Fruit fly (Drosophila melanogaster): ENCODE results near the gene CG1024.

The CG1024 gene

DNA sequence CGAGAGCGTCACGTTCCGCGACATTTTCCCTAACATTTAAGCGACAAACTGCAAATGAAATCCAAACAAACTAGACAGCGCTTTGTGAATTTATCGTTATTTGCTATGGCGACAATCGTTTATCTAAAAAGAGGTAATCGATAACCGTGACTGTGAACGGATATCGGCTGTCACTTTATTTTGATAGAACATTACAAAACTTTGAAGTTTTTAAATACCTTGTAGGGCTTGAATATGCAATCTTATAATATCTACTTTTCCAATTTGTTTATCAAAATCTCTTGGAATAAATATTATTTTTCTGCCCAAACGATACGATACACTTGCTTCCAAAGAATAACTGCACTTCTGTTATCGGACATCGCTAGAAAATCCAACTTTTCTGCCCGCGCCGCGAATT, at the start of gene CG1024, which contains the start of gene TfIIFalpha:
CG1024 (minus strand) TSS at position 200 of the 400 bp plus-strand sequence.
TfIIFalpha (plus strand) TSS at position 339 of the 400 bp plus-strand sequence.
- TF ChIP-seq noc (tag; optimal IDR thresholded peaks at IDR 0.05) = no peak

DNA sequence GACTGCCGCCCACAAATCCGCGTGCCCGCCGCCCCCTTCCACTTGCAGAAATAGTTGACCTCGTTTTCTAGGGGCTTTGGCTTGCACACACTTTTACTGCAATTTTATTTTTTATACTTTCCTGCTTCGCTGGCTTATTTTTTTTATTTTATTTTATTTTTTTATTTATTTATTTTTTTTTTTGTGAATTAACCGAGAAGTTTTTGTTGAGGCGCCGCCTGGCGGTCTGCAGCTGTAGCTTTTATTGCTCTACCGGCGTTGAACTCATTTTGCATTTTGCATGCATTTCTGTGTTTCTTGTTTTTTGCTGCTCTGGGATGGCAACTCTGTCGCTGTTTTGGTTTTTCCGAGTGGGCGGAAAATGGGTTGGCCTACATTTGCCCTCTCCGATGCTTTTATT, 49.6 kb upstream of the CG1024 start:
- TF ChIP-seq noc (tag; optimal IDR thresholded peaks at IDR 0.05) = no peak

DNA sequence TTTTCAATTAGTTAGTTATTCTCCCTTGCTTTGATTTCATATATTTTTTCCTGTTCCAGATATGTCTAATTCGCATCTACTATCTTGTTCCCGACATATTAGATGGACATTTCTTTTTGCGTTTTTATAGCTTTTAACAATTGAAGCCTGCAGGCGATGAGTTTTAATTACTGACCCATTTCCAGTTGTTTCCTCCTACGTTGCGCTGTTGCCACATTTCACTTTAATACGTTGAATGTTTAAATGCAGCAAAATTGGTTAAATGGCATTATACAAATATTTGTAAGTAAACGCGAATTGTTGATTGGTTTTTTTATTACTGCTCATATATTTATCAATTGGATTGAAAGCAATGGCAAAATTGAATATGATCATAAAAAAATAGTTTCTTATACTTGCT, 48.8 kb upstream of the CG1024 start:
- no peak for TF ChIP-seq noc (tag; optimal IDR thresholded peaks at IDR 0.05)

DNA sequence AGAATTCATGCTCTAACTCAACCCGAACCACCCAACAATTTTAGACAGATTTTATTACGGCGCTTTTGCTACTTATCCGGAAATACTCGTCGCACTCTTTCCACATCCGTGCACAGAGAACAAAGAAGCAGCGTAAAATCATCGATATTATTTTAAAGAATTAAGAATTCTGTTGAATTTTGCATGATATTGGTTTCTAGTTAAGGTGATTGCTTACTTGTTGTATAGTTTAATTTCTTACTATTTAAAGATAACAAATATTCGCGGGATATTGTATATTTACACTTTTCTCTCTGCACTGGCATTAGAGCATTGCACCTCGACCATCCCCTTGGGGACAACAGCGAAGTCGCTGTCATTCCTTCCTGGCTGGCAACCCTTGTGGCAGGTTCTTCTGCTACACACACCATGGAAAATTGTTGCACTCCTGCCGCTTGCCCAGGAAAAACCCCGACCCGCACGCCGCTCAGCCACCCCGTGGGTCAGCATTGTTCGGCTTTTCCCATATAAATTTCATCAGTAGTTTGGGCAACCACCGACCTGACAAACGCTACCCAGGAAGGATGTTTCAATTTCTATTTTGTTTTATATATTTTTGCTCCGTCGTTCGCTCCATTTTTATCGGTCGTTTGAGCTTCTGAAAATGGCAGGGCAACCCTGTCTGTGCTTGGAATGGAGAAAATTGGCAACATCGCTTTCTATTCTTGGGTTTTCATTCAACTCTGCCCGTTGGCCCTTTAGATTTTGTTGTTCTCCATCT, 47.7 kb upstream of the CG1024 start:
- no peak for TF ChIP-seq noc (tag; optimal IDR thresholded peaks at IDR 0.05)

DNA sequence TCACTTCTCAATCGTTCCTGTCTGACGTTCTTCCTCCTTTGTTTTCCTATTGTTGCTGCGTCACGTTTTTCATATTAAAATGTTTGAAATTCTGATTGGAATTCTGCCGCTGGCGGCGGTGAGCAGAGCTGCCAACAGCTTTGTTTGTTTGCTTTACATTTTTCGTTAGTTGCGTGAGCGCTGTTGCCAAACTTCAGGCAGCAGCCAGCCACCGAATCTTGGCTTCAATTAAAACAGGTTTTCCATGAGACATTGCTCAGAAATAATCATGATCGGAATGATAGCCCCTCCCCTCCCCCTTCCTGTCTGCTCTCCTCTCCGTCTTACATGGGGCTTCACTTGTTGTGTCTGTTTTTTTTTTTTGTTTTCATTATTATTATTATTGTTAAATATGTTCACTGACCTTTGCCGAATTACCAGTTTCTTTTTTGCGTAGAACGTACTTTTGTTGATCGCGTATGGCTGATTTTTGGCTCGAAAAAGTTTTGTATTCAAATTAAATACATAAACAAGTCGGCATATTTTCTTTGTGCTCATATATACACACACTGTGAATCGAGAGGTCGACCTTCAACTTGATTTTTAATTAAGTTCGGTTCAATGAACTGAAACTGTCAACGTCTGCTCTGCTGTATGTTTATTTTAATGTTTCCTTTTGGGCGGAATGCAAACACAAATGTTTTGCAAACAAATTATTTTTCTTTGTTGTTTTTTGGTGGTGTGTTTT, 46.2 kb upstream of the CG1024 start:
- no peak for TF ChIP-seq noc (tag; optimal IDR thresholded peaks at IDR 0.05)

DNA sequence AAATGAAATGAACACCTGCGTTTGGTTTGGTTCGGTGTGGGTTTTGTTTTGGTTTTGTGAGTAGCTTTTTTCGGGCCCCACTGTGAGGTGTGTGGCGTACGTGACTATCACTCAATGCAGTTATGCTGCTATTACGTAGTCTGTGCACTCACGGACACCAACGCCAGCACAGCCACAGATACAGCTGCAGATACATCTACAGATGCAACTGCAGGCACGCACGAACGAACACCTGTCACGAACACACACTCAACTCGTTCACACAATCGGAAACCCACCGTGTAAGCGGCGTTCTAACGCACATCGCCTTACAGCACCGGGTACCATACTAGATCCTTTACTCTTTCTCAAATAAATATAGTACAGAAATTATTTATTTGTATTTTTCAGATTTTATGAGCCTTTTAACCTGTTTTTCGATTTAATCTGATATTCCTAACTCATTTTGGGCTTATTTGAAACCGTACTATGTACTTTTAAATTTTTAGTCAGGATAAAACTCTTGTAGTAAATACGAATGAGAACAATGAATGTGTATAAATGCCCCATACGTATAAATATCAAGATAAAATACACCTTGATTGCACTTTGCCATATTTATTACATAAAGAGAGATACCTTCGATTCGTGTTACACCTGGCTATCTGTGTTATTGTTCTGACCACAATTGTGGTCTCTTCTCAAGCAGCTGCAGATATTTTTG, 45.5 kb upstream of the CG1024 start:
- no peak for TF ChIP-seq noc (tag; optimal IDR thresholded peaks at IDR 0.05)

DNA sequence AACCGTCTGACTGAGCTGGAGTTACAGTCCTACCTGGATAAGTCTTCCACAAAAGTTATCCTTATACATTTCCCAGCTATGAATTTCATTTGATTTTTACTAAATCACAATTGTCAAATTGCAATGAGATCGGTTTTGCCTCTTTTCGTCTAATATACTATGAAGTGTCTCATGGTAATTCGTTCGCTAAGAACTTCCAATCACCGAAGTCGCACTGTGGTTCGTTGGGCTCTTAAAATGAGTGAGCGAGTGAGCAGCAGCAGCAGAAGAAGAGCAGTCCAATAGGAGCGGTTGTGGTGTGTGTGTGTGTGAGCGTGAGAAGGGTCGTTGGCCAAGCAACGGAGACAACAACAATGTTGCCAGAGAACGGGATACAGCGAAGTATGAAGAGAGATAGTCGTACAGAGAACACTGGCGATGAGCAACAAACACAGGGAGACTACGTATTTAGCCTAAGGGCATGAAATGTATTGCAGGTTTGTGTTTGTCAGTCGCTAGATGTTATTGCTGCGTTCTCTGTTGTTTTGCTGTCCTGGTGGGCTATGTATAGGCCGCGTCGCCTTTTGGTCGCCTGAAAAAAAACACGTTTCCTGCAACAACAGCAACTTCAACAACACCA, 44.0 kb upstream of the CG1024 start:
- TF ChIP-seq noc (tag; optimal IDR thresholded peaks at IDR 0.05) = peak; percentile 94

DNA sequence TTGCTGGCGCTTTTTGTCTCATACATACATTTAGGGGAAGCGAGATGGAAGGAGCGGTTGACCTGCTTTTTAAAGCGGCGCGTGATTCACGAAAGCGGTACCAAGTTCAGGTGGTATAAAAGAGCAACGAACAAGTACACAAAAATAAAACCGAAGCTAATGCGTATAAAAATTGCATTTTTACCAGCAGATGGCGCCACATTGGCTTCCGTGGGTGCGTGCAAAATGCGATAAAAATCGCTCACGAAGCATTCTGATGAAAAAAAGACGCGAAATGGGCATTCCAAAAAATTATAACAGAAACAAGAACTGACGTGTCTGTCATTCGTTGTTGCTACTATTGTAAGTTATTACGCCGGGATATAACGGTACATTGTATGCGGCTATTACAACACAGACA, 43.0 kb upstream of the CG1024 start:
- TF ChIP-seq noc (tag; optimal IDR thresholded peaks at IDR 0.05) = peak; percentile 11

DNA sequence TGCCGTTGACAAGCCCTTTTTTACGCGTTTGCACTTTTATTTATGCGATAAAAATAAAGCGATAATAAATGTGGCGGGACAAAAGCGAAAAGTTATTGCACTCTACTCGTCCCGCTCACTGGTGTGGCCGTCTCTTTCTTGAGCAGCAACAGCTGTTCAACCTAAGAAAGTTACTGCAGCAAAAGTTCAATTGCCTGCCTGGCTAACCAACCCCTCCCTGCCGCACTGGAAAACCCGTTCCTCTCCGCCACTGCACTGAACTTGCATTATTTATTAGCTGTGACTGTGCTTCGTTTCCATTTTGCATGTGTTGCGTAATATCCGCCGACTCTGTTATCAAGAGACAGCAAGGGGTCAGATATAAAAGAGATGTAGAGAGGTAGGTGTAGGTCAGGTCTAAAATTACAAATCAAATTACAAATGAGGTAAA, 41.6 kb upstream of the CG1024 start:
- TF ChIP-seq noc (tag; optimal IDR thresholded peaks at IDR 0.05) = no peak

DNA sequence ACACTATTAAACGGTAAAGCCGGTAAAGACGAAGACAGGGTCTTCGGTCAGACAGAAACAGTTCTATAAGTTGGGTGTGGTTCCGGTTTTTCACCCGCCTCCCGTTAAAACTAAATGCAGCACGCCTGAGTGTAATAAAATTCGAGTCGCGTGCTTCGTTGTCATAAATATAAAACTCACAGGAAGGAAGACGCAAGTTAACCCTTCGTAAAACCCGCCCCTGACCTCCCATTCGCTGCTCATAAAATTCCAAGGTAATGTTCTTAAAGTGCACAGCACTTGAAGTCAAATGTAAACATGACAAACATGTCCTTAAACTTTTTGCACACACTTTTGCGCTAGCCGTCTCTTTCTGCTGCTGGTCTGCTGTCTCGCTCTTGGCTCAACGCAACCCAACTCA, 41.1 kb upstream of the CG1024 start:
- TF ChIP-seq noc (tag; optimal IDR thresholded peaks at IDR 0.05) = no peak

DNA sequence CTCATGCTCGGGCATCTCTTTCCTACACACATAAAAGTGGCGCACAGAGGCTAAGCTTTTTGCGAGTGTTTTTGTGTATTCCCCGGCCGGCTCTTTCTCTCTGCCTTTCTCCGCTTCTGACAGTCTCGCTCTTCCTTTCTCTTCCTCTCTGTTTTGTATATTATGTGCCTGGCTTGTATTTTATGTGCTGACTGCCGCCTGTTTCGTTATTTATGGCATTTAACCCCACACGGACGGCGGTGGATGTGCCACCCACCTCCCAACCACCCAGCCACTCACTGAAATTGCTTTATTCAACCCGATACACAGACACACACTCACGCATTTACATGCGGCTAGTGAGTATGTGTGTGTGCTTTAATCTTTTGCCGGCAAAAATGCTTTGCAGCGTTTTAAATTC, 39.8 kb upstream of the CG1024 start:
- no peak for TF ChIP-seq noc (tag; optimal IDR thresholded peaks at IDR 0.05)

DNA sequence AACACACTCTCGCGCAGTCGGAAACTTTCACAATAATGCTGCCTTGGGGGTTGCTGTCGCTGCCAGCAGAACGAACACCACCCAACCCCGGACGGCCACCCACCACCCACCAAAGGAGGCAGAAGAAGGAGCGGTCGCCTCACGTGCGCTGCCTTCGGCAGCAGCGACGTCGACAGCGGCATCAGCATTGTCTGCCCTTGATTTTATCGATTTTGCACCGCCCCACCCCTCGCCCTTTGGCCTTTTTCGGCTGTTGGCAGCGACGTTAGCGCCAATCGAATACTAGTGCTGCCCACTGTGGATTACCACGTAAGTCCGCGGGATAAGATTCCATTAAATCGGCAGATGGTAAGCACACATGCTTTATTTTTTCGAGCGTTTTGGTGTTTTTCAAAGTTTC, 39.0 kb upstream of the CG1024 start:
- no peak for TF ChIP-seq noc (tag; optimal IDR thresholded peaks at IDR 0.05)

DNA sequence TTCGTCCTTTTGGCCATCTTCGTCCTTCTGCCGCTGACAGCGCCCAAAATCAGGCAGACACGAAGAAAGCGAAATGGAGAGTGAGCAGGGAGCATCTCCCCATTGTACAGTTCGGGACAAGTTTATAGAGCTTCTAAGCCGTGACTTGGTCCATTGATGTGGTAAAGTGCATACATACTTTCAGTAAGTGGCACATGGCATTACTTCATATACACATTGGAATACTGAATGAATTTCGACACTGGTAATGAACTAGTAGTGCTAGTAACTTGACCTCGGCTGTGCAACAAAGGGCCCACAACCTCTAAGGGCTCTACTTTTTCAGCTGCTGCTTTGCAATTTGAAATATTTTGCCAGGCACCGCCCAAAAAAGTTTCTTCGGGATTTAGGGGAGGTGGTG, 36.1 kb upstream of the CG1024 start:
- peak; percentile 33 for TF ChIP-seq noc (tag; optimal IDR thresholded peaks at IDR 0.05)

DNA sequence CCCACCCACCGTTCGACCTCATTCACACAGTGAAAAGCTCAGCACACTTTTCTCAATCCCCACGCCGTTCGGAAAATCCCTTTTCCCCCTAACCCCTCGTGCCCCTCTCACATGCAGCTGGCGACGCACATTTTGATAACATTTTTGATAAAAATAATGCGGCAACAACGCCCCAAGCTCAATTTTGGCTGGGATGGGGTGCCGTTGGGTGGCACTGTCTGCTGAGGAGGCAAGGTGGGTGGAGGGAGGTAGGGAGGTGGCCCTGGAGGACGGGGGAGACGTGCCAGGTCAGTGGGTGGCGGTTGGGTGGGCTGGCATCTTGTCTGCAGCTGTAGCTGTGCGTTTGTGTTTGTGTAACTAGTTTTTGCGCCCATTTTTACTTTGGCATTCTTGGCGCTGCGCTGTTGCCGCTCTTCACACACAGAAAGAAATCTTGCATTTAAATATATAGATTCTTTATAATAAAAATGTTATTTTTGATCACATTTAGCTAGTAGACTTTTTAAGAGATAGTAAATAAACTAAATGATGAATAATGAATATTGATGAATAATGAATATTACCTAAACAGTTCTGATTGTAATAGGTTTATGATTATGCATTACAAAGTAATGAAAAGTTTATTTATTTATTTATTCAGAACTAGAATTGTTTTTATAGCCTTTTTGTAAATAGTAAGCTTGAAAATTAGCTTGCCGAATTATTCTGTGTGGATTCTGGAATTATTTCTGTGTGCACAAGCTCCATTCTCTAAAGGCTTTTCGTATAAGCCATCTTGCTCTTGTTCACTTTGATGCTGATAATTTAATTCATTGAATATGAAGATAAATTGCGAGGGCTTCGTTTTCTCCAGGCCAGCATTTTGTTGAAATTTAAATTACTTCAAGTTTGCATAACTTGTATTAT, 34.6 kb upstream of the CG1024 start:
- TF ChIP-seq noc (tag; optimal IDR thresholded peaks at IDR 0.05) = no peak

All from whole organism, larva.